Worm (Caenorhabditis elegans) whole organism, L3 larva: Measurements from ENCODE around the gene cytb-5.1.

Experiments
- aly-2 ChIP-seq: fragments of 150-350 bp; optimal IDR thresholded peaks from 2 replicates; lab custom pipeline; 2014; ENCODE audit warnings: missing biosample characterization, missing genetic modification characterization
- ama-1 ChIP-seq: fragments of 150-350 bp; optimal IDR thresholded peaks from 2 replicates; lab custom pipeline; 2018
- ceh-9 ChIP-seq: sonication (generic microtip); optimal IDR thresholded peaks from 2 replicates; lab custom pipeline; 2018; ENCODE audit warnings: missing biosample characterization, missing genetic modification characterization
- elt-3 ChIP-seq, 3 experiments: fragments of 150-350 bp in 1 of 3; sonication (generic microtip) in 2 of 3; optimal IDR thresholded peaks; 2 replicates in 2 of 3; 4 replicates in 1 of 3; lab custom pipeline; 2014 to 2017; ENCODE audit warnings: missing biosample characterization in 3 of 3, missing genetic modification characterization in 3 of 3
- fos-1 ChIP-seq: fragments of 150-350 bp; optimal IDR thresholded peaks from 2 replicates; lab custom pipeline; 2014; ENCODE audit warnings: missing biosample characterization, missing genetic modification characterization
- lin-15B ChIP-seq: fragments of 150-350 bp; optimal IDR thresholded peaks from 2 replicates; lab custom pipeline; 2014; ENCODE audit warnings: missing biosample characterization, missing genetic modification characterization
- nfya-1 ChIP-seq: sonication (generic microtip); optimal IDR thresholded peaks from 2 replicates; lab custom pipeline; 2017; ENCODE audit warnings: missing genetic modification characterization, mild to moderate bottlenecking, missing compliant biosample characterization, antibody characterized with exemption, moderate library complexity; ENCODE audit not compliant: insufficient read depth
- nhr-12 ChIP-seq: fragments of 150-350 bp; optimal IDR thresholded peaks from 2 replicates; lab custom pipeline; 2014; ENCODE audit warnings: missing biosample characterization, missing genetic modification characterization
- nhr-237 ChIP-seq: fragments of 150-350 bp; optimal IDR thresholded peaks from 2 replicates; lab custom pipeline; 2014; ENCODE audit warnings: missing biosample characterization, missing genetic modification characterization
- nhr-76 ChIP-seq: fragments of 150-350 bp; sonication (generic microtip); optimal IDR thresholded peaks from 5 replicates; lab custom pipeline; 2014; ENCODE audit warnings: missing biosample characterization, missing genetic modification characterization
- snpc-4 ChIP-seq: fragments of 150-350 bp; optimal IDR thresholded peaks from 2 replicates; lab custom pipeline; 2014; ENCODE audit warnings: missing biosample characterization, missing genetic modification characterization
- unc-62 ChIP-seq: fragments of 150-350 bp; sonication (generic microtip); optimal IDR thresholded peaks from 4 replicates; lab custom pipeline; 2014; ENCODE audit warnings: missing biosample characterization, missing genetic modification reagents, missing genetic modification characterization
- ztf-4 ChIP-seq: fragments of 150-350 bp; optimal IDR thresholded peaks from 2 replicates; lab custom pipeline; 2014; ENCODE audit warnings: missing biosample characterization, missing genetic modification characterization

DNA sequence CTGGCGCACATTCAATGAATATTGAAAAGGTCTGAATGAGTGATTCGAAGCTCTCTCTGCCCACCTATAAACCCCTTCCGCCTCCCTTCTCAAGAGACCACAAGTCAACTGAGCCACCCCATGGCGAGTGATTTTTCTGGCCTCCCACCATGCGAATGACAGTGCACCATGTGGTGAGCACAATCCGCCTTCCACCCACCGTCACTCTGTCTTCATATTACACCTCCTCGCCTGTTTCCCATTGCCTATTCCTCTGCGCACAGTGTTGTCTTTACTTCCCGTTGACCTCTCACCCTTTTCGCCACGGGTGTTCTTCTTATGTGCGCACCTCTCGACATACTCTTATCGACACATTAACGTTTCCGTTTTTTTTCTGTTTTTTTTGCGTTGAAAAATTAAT lies 25.2 kb downstream of the cytb-5.1 start:
- TF ChIP-seq nhr-12 (tag; lab: Kevin White, UChicago) = no peak
- TF ChIP-seq ztf-4 = no peak
- no peak for TF ChIP-seq nhr-76
- TF ChIP-seq nfya-1 (tag; lab: Kevin White, UChicago) = no peak
- no peak for TF ChIP-seq snpc-4 (tag; lab: Kevin White, UChicago)
- TF ChIP-seq fos-1 (tag; lab: Kevin White, UChicago) = no peak
- no peak for TF ChIP-seq lin-15B (tag; lab: Kevin White, UChicago)
- TF ChIP-seq ama-1 (lab: Kevin White, UChicago) = no peak
- no peak for TF ChIP-seq elt-3 (tag; optimal IDR thresholded peaks at IDR 0.05; lab: Kevin White, UChicago)
- no peak for TF ChIP-seq unc-62
- no peak for TF ChIP-seq nhr-237
- no peak for TF ChIP-seq aly-2 (tag; lab: Kevin White, UChicago)
- no peak for TF ChIP-seq ceh-9
